Worm (Caenorhabditis elegans) whole organism, late embryonic: ENCODE results near the gene M03C11.9.

Experiments
- F13H6.1 ChIP-seq: sonication (generic microtip); optimal IDR thresholded peaks from 2 replicates; lab custom pipeline; 2016; ENCODE audit warnings: missing genetic modification characterization, missing compliant biosample characterization
- ama-1 ChIP-seq: fragments of 150-350 bp; optimal IDR thresholded peaks from 2 replicates; lab custom pipeline; 2014
- ceh-2 ChIP-seq: sonication (generic microtip); optimal IDR thresholded peaks from 2 replicates; lab custom pipeline; 2016; ENCODE audit warnings: missing genotype, missing genetic modification characterization, missing compliant biosample characterization
- elt-2 ChIP-seq: sonication (generic microtip); optimal IDR thresholded peaks from 2 replicates; lab custom pipeline; 2016; ENCODE audit warnings: missing genetic modification reagents, missing genetic modification characterization, missing compliant biosample characterization
- ets-4 ChIP-seq: sonication (generic microtip); optimal IDR thresholded peaks from 2 replicates; lab custom pipeline; 2016; ENCODE audit warnings: missing genetic modification characterization, missing compliant biosample characterization
- fkh-10 ChIP-seq: fragments of 150-350 bp; optimal IDR thresholded peaks from 2 replicates; lab custom pipeline; 2014; ENCODE audit warnings: missing biosample characterization, missing genetic modification reagents, missing genetic modification characterization
- hlh-6 ChIP-seq: sonication (generic microtip); optimal IDR thresholded peaks from 2 replicates; lab custom pipeline; 2016; ENCODE audit warnings: missing genotype, missing genetic modification characterization, missing compliant biosample characterization
- nfya-1 ChIP-seq: sonication (generic microtip); optimal IDR thresholded peaks from 2 replicates; lab custom pipeline; 2017; ENCODE audit warnings: missing genetic modification characterization, mild to moderate bottlenecking, missing compliant biosample characterization, antibody characterized with exemption, moderate library complexity

- TF ChIP-seq nfya-1 (tag; lab: Kevin White, UChicago) (peak; percentile 80), elt-2 (tag; lab: Kevin White, UChicago) (no peak), F13H6.1 (tag; lab: Kevin White, UChicago) (no peak), fkh-10 (GFP tag; lab: Kevin White, UChicago) (no peak), ceh-2 (tag; lab: Kevin White, UChicago) (no peak), ets-4 (peak; percentile 8), hlh-6 (tag; lab: Kevin White, UChicago) (no peak), ama-1 (lab: Kevin White, UChicago) (no peak)
These were observed 15.7 kb upstream of the M03C11.9 start, which contains the start of gene hat-1 for ce11 chrIII:10407198-10407663.
